Fruit fly (Drosophila melanogaster): Measurements from ENCODE around the gene CG12231.

CG12231 gene

DNA sequence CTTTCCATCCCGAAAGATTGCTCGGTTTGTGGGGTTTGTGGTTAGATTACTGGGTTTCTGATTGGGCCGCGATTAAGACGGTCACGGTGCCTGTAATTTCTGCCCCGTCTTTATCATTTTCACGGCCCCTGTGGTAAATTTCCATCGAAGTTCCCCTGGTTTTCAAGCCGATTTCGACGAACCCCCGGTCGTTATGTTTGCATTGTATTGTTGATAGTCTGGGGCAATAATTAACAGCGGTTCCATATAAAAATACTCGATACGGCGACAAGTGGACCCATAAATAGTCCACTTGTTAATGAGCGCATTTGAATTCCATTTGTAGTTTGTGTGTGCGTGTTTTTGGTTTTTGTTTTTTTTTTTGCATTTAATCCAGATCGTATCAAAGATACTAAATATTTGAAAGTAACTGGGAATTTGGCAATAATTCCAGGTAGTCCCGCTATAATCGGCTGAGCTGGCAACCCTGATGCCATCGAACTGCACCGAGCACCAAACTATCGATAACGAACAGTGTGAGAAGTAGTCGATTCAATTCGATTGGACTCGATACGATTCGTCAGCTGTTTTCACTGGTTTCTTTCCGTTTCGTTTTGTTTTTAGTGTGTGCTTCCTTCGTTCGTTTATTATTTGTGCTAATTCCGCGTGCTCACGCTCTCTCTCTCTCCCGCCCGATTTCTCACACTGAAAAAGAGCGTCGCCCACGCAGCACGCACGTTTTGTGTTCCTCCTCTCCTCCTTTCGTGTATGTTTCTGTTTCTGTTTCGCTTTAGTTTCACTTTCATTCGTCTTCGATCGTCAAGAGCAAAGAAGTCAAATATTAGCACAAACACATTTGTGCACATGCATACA, 26.0 kb downstream of the CG12231 start (continued):
- no peak for TF ChIP-seq prd (optimal IDR thresholded peaks at IDR 0.05)
- no peak for TF ChIP-seq prd (GFP tag; IDR thresholded peaks at IDR 0.05)
- no peak for TF ChIP-seq CG1024 (GFP tag; IDR thresholded peaks at IDR 0.05)
- TF ChIP-seq ssp (GFP tag; IDR thresholded peaks at IDR 0.05) = no peak
- no peak for TF ChIP-seq CG1647 (GFP tag; optimal IDR thresholded peaks at IDR 0.05)
- TF ChIP-seq CG17385 (GFP tag; optimal IDR thresholded peaks at IDR 0.05) = no peak
- TF ChIP-seq Deaf1 (tag; optimal IDR thresholded peaks at IDR 0.05) = peak; percentile 78
- peak; percentile 29 for TF ChIP-seq CTCF (GFP tag; optimal IDR thresholded peaks at IDR 0.05)
- no peak for TF ChIP-seq CG1233 (GFP tag; optimal IDR thresholded peaks at IDR 0.05)
- peak; percentile 22 for TF ChIP-seq CG7271 (tag; optimal IDR thresholded peaks at IDR 0.05)
- peak; percentile 22 for TF ChIP-seq chn (GFP tag; optimal IDR thresholded peaks at IDR 0.05)
- no peak for TF ChIP-seq Ets65A (GFP tag)
- no peak for TF ChIP-seq CG12942 (GFP tag; optimal IDR thresholded peaks at IDR 0.05)
- no peak for TF ChIP-seq PHDP (tag; optimal IDR thresholded peaks at IDR 0.05)
- TF ChIP-seq tll (GFP tag; optimal IDR thresholded peaks at IDR 0.05) = peak in 1 of 2 experiments; percentile 66
- TF ChIP-seq CG14965 (GFP tag; optimal IDR thresholded peaks at IDR 0.05; ENCODE audit: borderline replicate concordance) = no peak
- no peak for TF ChIP-seq Oaz (GFP tag; IDR thresholded peaks at IDR 0.05)
- peak; percentile 56 for TF ChIP-seq E2f2 (GFP tag; IDR thresholded peaks at IDR 0.05)
- peak; percentile 10 for TF ChIP-seq CG9609 (GFP tag; optimal IDR thresholded peaks at IDR 0.05)
- TF ChIP-seq Gsc (GFP tag; IDR thresholded peaks at IDR 0.05) = no peak
- no peak for TF ChIP-seq dysf (GFP tag; IDR thresholded peaks at IDR 0.05)
- TF ChIP-seq C15 (GFP tag; IDR thresholded peaks at IDR 0.05) = no peak
- no peak for TF ChIP-seq Sry-β (GFP tag; optimal IDR thresholded peaks at IDR 0.05)
- TF ChIP-seq crp (GFP tag; optimal IDR thresholded peaks at IDR 0.05) = peak; percentile 42 to 89
- no peak for TF ChIP-seq Kr (GFP tag; optimal IDR thresholded peaks at IDR 0.05)
- TF ChIP-seq CG11504 (tag; optimal IDR thresholded peaks at IDR 0.05) = no peak
- TF ChIP-seq NK7.1 (GFP tag; optimal IDR thresholded peaks at IDR 0.05) = no peak
- peak; percentile 6 for TF ChIP-seq CG6254 (GFP tag; optimal IDR thresholded peaks at IDR 0.05)
- no peak for TF ChIP-seq CG7372 (GFP tag; IDR thresholded peaks at IDR 0.05)
- TF ChIP-seq TFAM (GFP tag; optimal IDR thresholded peaks at IDR 0.05) = no peak
- no peak for TF ChIP-seq Nf-YA (GFP tag; IDR thresholded peaks at IDR 0.05)
- TF ChIP-seq peb (GFP tag; IDR thresholded peaks at IDR 0.05) = no peak
- peak; percentile 8 for TF ChIP-seq tx (GFP tag; optimal IDR thresholded peaks at IDR 0.05)
- no peak for TF ChIP-seq CG6689 (GFP tag; IDR thresholded peaks at IDR 0.05)
- peak; percentile 90 for TF ChIP-seq CG15514 (GFP tag; optimal IDR thresholded peaks at IDR 0.05)
- peak; percentile 14 for TF ChIP-seq CG9727 (GFP tag; optimal IDR thresholded peaks at IDR 0.05)
- TF ChIP-seq CG8089 (GFP tag; optimal IDR thresholded peaks at IDR 0.05) = no peak
- no peak for TF ChIP-seq CG31388 (GFP tag; optimal IDR thresholded peaks at IDR 0.05)
- TF ChIP-seq CG14860 (GFP tag; IDR thresholded peaks at IDR 0.05; ENCODE audit: partially characterized antibody) = peak; percentile 79
- TF ChIP-seq CG14667 (GFP tag; IDR thresholded peaks at IDR 0.05) = no peak
- TF ChIP-seq nom (GFP tag; optimal IDR thresholded peaks at IDR 0.05) = no peak
- TF ChIP-seq lbe (GFP tag; optimal IDR thresholded peaks at IDR 0.05) = no peak
- no peak for TF ChIP-seq CG12071 (GFP tag; optimal IDR thresholded peaks at IDR 0.05)
- no peak for TF ChIP-seq ac (GFP tag; optimal IDR thresholded peaks at IDR 0.05)
- TF ChIP-seq CG34376 (GFP tag; optimal IDR thresholded peaks at IDR 0.05) = peak; percentile 59
- peak; percentile 58 for TF ChIP-seq CG3847 (GFP tag; IDR thresholded peaks at IDR 0.05)
- no peak for TF ChIP-seq dan (GFP tag; IDR thresholded peaks at IDR 0.05)
- TF ChIP-seq Ada2b (GFP tag; IDR thresholded peaks at IDR 0.05) = 0 out of 2 replicates have a peak, but pooled peaks have one; percentile 22
- TF ChIP-seq CG13775 (GFP tag; optimal IDR thresholded peaks at IDR 0.05) = peak; percentile 2
- TF ChIP-seq Ssrp (tag; optimal IDR thresholded peaks at IDR 0.05) = no peak
